Worm (Caenorhabditis elegans) whole organism, L3 larva: ENCODE data around the gene Y62H9A.11.

ENCODE experiments used
- aly-2 ChIP-seq: fragments of 150-350 bp; optimal IDR thresholded peaks from 2 replicates; lab custom pipeline; 2014; ENCODE audit warnings: missing biosample characterization, missing genetic modification characterization
- ceh-82 ChIP-seq: fragments of 150-350 bp; optimal IDR thresholded peaks from 2 replicates; lab custom pipeline; 2014; ENCODE audit warnings: missing biosample characterization, missing genetic modification characterization
- ceh-9 ChIP-seq: sonication (generic microtip); optimal IDR thresholded peaks from 2 replicates; lab custom pipeline; 2018; ENCODE audit warnings: missing biosample characterization, missing genetic modification characterization
- daf-12 ChIP-seq: fragments of 150-350 bp; optimal IDR thresholded peaks from 2 replicates; lab custom pipeline; 2014; ENCODE audit warnings: missing biosample characterization, missing genetic modification reagents, missing genetic modification characterization
- elt-3 ChIP-seq, 3 experiments: fragments of 150-350 bp in 1 of 3; sonication (generic microtip) in 2 of 3; optimal IDR thresholded peaks; 2 replicates in 2 of 3; 4 replicates in 1 of 3; lab custom pipeline; 2014 to 2017; ENCODE audit warnings: missing biosample characterization in 3 of 3, missing genetic modification characterization in 3 of 3
- fkh-10 ChIP-seq: sonication (generic microtip); optimal IDR thresholded peaks from 2 replicates; lab custom pipeline; 2017; ENCODE audit warnings: missing biosample characterization, missing genetic modification reagents, missing genetic modification characterization
- fkh-2 ChIP-seq: fragments of 150-350 bp; optimal IDR thresholded peaks from 2 replicates; lab custom pipeline; 2014; ENCODE audit warnings: missing biosample characterization, missing genetic modification reagents, missing genetic modification characterization
- lin-15B ChIP-seq: fragments of 150-350 bp; optimal IDR thresholded peaks from 2 replicates; lab custom pipeline; 2014; ENCODE audit warnings: missing biosample characterization, missing genetic modification characterization
- lin-39 ChIP-seq: fragments of 150-350 bp; optimal IDR thresholded peaks from 2 replicates; lab custom pipeline; 2018; ENCODE audit warnings: missing biosample characterization, missing genetic modification reagents, missing genetic modification characterization
- mml-1 ChIP-seq: fragments of 150-350 bp; sonication (generic microtip); optimal IDR thresholded peaks from 3 replicates; lab custom pipeline; 2014; ENCODE audit warnings: missing biosample characterization, missing genetic modification characterization
- nhr-12 ChIP-seq: fragments of 150-350 bp; optimal IDR thresholded peaks from 2 replicates; lab custom pipeline; 2014; ENCODE audit warnings: missing biosample characterization, missing genetic modification characterization
- nhr-23 ChIP-seq: fragments of 150-350 bp; optimal IDR thresholded peaks from 2 replicates; lab custom pipeline; 2014; ENCODE audit warnings: missing biosample characterization, missing genetic modification reagents, missing genetic modification characterization
- nhr-237 ChIP-seq: fragments of 150-350 bp; optimal IDR thresholded peaks from 2 replicates; lab custom pipeline; 2014; ENCODE audit warnings: missing biosample characterization, missing genetic modification characterization
- nhr-25 ChIP-seq: sonication (generic microtip); optimal IDR thresholded peaks from 2 replicates; lab custom pipeline; 2017; ENCODE audit warnings: missing biosample characterization, missing genetic modification characterization
- nhr-43 ChIP-seq: sonication (generic microtip); optimal IDR thresholded peaks from 2 replicates; lab custom pipeline; 2016; ENCODE audit warnings: mild to moderate bottlenecking, missing genetic modification characterization, missing compliant biosample characterization; ENCODE audit not compliant: poor library complexity, severe bottlenecking
- nhr-77 ChIP-seq: fragments of 150-350 bp; optimal IDR thresholded peaks from 2 replicates; lab custom pipeline; 2014; ENCODE audit warnings: missing biosample characterization, missing genetic modification characterization
- sea-2 ChIP-seq: fragments of 150-350 bp; sonication (generic microtip); optimal IDR thresholded peaks from 4 replicates; lab custom pipeline; 2014; ENCODE audit warnings: missing biosample characterization, missing genetic modification reagents, missing genetic modification characterization
- snpc-4 ChIP-seq: fragments of 150-350 bp; optimal IDR thresholded peaks from 2 replicates; lab custom pipeline; 2014; ENCODE audit warnings: missing biosample characterization, missing genetic modification characterization
- unc-39 ChIP-seq: sonication (generic microtip); optimal IDR thresholded peaks from 4 replicates; lab custom pipeline; 2017; ENCODE audit warnings: missing biosample characterization, missing genetic modification characterization
- zag-1 ChIP-seq: fragments of 150-350 bp; optimal IDR thresholded peaks from 2 replicates; lab custom pipeline; 2014; ENCODE audit warnings: missing biosample characterization, missing genetic modification characterization
- ztf-11 ChIP-seq: fragments of 150-350 bp; optimal IDR thresholded peaks from 2 replicates; lab custom pipeline; 2014; ENCODE audit warnings: missing biosample characterization, missing genetic modification characterization
- ztf-4 ChIP-seq: fragments of 150-350 bp; optimal IDR thresholded peaks from 2 replicates; lab custom pipeline; 2014; ENCODE audit warnings: missing biosample characterization, missing genetic modification characterization

Gene Y62H9A.11

DNA sequence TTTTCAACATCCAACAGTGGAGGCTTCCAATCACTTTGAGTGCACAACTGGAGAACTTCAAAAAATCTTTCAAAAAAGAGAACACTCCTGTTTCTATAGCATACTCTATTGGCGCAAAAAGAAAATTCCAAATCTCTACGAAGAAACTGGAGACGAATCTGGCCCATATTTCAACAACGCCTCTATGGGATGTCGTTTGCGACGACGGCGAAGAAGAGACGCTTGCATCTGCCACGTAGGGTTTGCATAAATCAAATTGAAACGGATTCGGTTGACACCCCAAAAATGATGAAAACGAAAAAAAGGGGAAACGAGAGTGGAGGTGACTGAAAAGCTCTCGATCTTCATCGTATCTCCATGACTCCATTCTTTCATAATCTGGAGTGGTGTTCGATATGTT, 50.9 kb downstream of the Y62H9A.11 start:
- TF ChIP-seq ztf-4 (tag; lab: Kevin White, UChicago) (no peak), sea-2 (GFP tag; lab: Kevin White, UChicago) (no peak), ztf-11 (tag; lab: Kevin White, UChicago) (no peak), mml-1 (tag; lab: Kevin White, UChicago) (no peak)

DNA sequence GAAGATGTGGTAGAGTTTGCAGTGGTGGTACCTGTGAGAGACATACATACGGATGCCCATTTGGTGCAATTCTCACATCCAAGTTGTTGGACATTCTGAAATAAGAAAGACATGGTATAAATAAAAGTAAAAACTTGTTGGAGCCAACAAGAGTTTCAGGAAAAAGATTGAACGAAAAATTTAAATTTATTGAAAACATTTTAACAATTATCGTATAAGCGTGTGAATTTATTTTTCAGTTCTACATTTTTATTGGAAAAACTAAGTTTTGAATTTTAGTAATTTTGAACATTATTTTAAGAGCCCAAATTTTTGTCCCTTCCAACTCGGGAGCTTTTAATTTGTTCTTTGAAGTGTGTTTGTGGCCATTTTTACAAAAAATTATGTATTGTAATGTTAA, 52.3 kb downstream of the Y62H9A.11 start, which contains the start of gene F54F7.8:
F54F7.8 (minus strand) TSS at position 101 of the 400 bp plus-strand sequence.
- no peak for TF ChIP-seq nhr-237 (tag; lab: Kevin White, UChicago)
- TF ChIP-seq unc-39 (tag; lab: Kevin White, UChicago): no peak
- TF ChIP-seq lin-15B: no peak
- TF ChIP-seq snpc-4: no peak
- no peak for TF ChIP-seq nhr-43 (tag; lab: Kevin White, UChicago)
- TF ChIP-seq nhr-12 (tag; lab: Kevin White, UChicago): no peak
- no peak for TF ChIP-seq fkh-2 (tag; lab: Kevin White, UChicago)
- no peak for TF ChIP-seq elt-3 (tag; optimal IDR thresholded peaks at IDR 0.05; lab: Kevin White, UChicago)
- TF ChIP-seq fkh-10: no peak
- no peak for TF ChIP-seq lin-39
- no peak for TF ChIP-seq zag-1 (tag; lab: Kevin White, UChicago)
- no peak for TF ChIP-seq ztf-11 (tag; lab: Kevin White, UChicago)
- TF ChIP-seq nhr-77 (tag; lab: Kevin White, UChicago): no peak
- TF ChIP-seq ceh-9: no peak
- no peak for TF ChIP-seq ceh-82 (tag; lab: Kevin White, UChicago)
- TF ChIP-seq nhr-25 (tag; lab: Kevin White, UChicago): no peak
- no peak for TF ChIP-seq nhr-23
- TF ChIP-seq aly-2 (tag; lab: Kevin White, UChicago): no peak
- no peak for TF ChIP-seq daf-12 (tag; lab: Kevin White, UChicago)
- TF ChIP-seq, all 47 proteins: peak for 0
